Worm (Caenorhabditis elegans): ENCODE results near the gene cdgs-1.

cdgs-1 gene

ce11 chrIV:7800338-7800737 is 15.2 kb downstream of the cdgs-1 start:
- TF ChIP-seq aly-1 (tag; optimal IDR thresholded peaks at IDR 0.05) (no peak), ama-1 (optimal IDR thresholded peaks at IDR 0.05) (no peak), tra-4 (tag; optimal IDR thresholded peaks at IDR 0.05) (no peak), ets-7 (tag; optimal IDR thresholded peaks at IDR 0.05) (no peak), ceh-36 (tag; optimal IDR thresholded peaks at IDR 0.05) (no peak), hmg-4 (GFP tag; optimal IDR thresholded peaks at IDR 0.05) (no peak), flt-1 (GFP tag; IDR thresholded peaks at IDR 0.05) (no peak), tbx-37 (GFP tag; conservative IDR thresholded peaks at IDR 0.05) (no peak), hnd-1 (tag; optimal IDR thresholded peaks at IDR 0.05) (no peak), tbx-11 (GFP tag; IDR thresholded peaks at IDR 0.05) (no peak)

- TF ChIP-seq aly-1 (tag; optimal IDR thresholded peaks at IDR 0.05) (no peak), tra-4 (tag; optimal IDR thresholded peaks at IDR 0.05) (no peak), hmbx-1 (tag; optimal IDR thresholded peaks at IDR 0.05) (no peak), F13C5.2 (tag; optimal IDR thresholded peaks at IDR 0.05) (no peak), tbx-11 (GFP tag; IDR thresholded peaks at IDR 0.05) (no peak), ceh-13 (GFP tag; optimal IDR thresholded peaks at IDR 0.05) (no peak), hnd-1 (tag; optimal IDR thresholded peaks at IDR 0.05) (no peak), scrt-1 (GFP tag; IDR thresholded peaks at IDR 0.05) (no peak), tbx-37 (GFP tag; conservative IDR thresholded peaks at IDR 0.05) (no peak), ets-7 (tag; optimal IDR thresholded peaks at IDR 0.05) (no peak)
Observed at ce11 chrIV:7796432-7797113, 19.0 kb downstream of the cdgs-1 start, which contains the start of gene sgo-1. Gene sgo-1 (minus strand): TSS chrIV:7796482.

- TF ChIP-seq tbx-37 (GFP tag; conservative IDR thresholded peaks at IDR 0.05) = no peak
- TF ChIP-seq ceh-36 (tag; optimal IDR thresholded peaks at IDR 0.05) = no peak
- TF ChIP-seq scrt-1 (GFP tag; IDR thresholded peaks at IDR 0.05) = no peak
- no peak for TF ChIP-seq tra-4 (tag; optimal IDR thresholded peaks at IDR 0.05)
- TF ChIP-seq ceh-13 (GFP tag; optimal IDR thresholded peaks at IDR 0.05) = no peak
- TF ChIP-seq ama-1 (optimal IDR thresholded peaks at IDR 0.05) = no peak
- no peak for TF ChIP-seq flt-1 (GFP tag; IDR thresholded peaks at IDR 0.05)
- TF ChIP-seq B0310.2 (tag; optimal IDR thresholded peaks at IDR 0.05) = no peak
- no peak for TF ChIP-seq hmg-4 (GFP tag; optimal IDR thresholded peaks at IDR 0.05)
- TF ChIP-seq F13C5.2 (tag; optimal IDR thresholded peaks at IDR 0.05) = no peak
- no peak for TF ChIP-seq hmbx-1 (tag; optimal IDR thresholded peaks at IDR 0.05)
Observed at ce11 chrIV:7794709-7795108, 20.8 kb downstream of the cdgs-1 start, which contains the start of gene ntp-1. Gene ntp-1 (minus strand): TSS chrIV:7794809.

- TF ChIP-seq scrt-1 (GFP tag; IDR thresholded peaks at IDR 0.05) (no peak), pes-1 (GFP tag; IDR thresholded peaks at IDR 0.05) (no peak), F13C5.2 (tag; optimal IDR thresholded peaks at IDR 0.05) (no peak), ceh-13 (GFP tag; optimal IDR thresholded peaks at IDR 0.05) (no peak), tbx-11 (GFP tag; IDR thresholded peaks at IDR 0.05) (no peak), flt-1 (GFP tag; IDR thresholded peaks at IDR 0.05) (no peak), tra-4 (tag; optimal IDR thresholded peaks at IDR 0.05) (no peak), sea-1 (GFP tag; conservative IDR thresholded peaks at IDR 0.05) (no peak), ceh-36 (tag; optimal IDR thresholded peaks at IDR 0.05) (no peak), aly-1 (tag; optimal IDR thresholded peaks at IDR 0.05) (no peak), tbx-37 (GFP tag; conservative IDR thresholded peaks at IDR 0.05) (no peak)
Observed at ce11 chrIV:7791821-7792446, 23.6 kb downstream of the cdgs-1 start, which contains the start of gene C33H5.13. Gene C33H5.13 (minus strand): TSS chrIV:7792263.

ce11 chrIV:7790801-7791588 is 24.5 kb downstream of the cdgs-1 start, which contains the start of gene rsp-6:
Gene rsp-6 (minus strand): TSS chrIV:7791229.
- TF ChIP-seq flt-1 (GFP tag; IDR thresholded peaks at IDR 0.05) = no peak
- no peak for TF ChIP-seq B0310.2 (tag; optimal IDR thresholded peaks at IDR 0.05)
- TF ChIP-seq ceh-36 (tag; optimal IDR thresholded peaks at IDR 0.05) = no peak
- no peak for TF ChIP-seq hmbx-1 (tag; optimal IDR thresholded peaks at IDR 0.05)
- TF ChIP-seq ama-1 (optimal IDR thresholded peaks at IDR 0.05) = peak; percentile 41
- no peak for TF ChIP-seq scrt-1 (GFP tag; IDR thresholded peaks at IDR 0.05)
- TF ChIP-seq hmg-4 (GFP tag; optimal IDR thresholded peaks at IDR 0.05) = no peak
- TF ChIP-seq F13C5.2 (tag; optimal IDR thresholded peaks at IDR 0.05) = peak; percentile 84
- TF ChIP-seq hnd-1 (tag; optimal IDR thresholded peaks at IDR 0.05) = no peak
- TF ChIP-seq aly-1 (tag; optimal IDR thresholded peaks at IDR 0.05) = no peak
- TF ChIP-seq tbx-37 (GFP tag; conservative IDR thresholded peaks at IDR 0.05) = no peak
- TF ChIP-seq sea-1 (GFP tag; conservative IDR thresholded peaks at IDR 0.05) = no peak
- TF ChIP-seq ceh-13 (GFP tag; optimal IDR thresholded peaks at IDR 0.05) = no peak
- TF ChIP-seq tra-4 (tag; optimal IDR thresholded peaks at IDR 0.05) = no peak

- TF ChIP-seq ama-1 (optimal IDR thresholded peaks at IDR 0.05) (peak; percentile 67), hmg-4 (GFP tag; optimal IDR thresholded peaks at IDR 0.05) (no peak)
Observed at ce11 chrIV:7790151-7790691, 25.3 kb downstream of the cdgs-1 start.

- TF ChIP-seq aly-1 (tag; optimal IDR thresholded peaks at IDR 0.05) (no peak), flt-1 (GFP tag; IDR thresholded peaks at IDR 0.05) (no peak), ama-1 (optimal IDR thresholded peaks at IDR 0.05) (peak; percentile 67), sea-1 (GFP tag; conservative IDR thresholded peaks at IDR 0.05) (0 out of 2 replicates have a peak, but pooled peaks have one; percentile 21)
Observed at ce11 chrIV:7789521-7789949, 26.0 kb downstream of the cdgs-1 start, which contains the start of gene imp-3. Gene imp-3 (minus strand): TSS chrIV:7789613.

Measured in whole organism, early embryonic.